Fruit fly (Drosophila melanogaster): Measurements from ENCODE around the gene Dpck.

Dpck gene

DNA sequence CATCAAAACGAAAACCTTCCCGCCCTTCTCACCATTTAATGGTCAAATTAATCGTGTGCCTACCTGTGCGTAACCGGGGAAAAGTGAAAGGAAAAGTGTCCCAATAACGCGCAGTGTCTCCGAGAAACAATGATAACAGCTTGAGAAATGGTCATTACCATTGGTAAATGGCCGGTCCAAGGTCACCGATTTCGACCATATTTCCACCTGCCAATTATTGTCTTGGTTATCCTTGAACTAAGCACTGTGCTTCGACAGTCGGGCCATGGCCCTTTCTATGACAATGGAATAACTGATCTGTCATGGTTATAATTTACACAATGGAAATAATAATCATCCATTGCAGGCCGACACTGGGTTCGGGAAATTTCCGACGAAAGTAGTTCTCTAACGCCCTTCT lies 38.0 kb upstream of the Dpck start:
- TF ChIP-seq CG34367 (tag; optimal IDR thresholded peaks at IDR 0.05) = no peak

dm6 chr3R:7052242-7052641 lies 29.7 kb upstream of the Dpck start, which contains the start of gene Sodh1:
TSS of gene Sodh1 (plus strand) at chr3R:7052335.
- TF ChIP-seq CG13204 (GFP tag; optimal IDR thresholded peaks at IDR 0.05) = no peak
- no peak for TF ChIP-seq CG32121 (GFP tag; IDR thresholded peaks at IDR 0.05)
- no peak for TF ChIP-seq Ets98B (GFP tag; IDR thresholded peaks at IDR 0.05)
- no peak for TF ChIP-seq CG10348 (GFP tag; IDR thresholded peaks at IDR 0.05)
- no peak for TF ChIP-seq Pif1A (GFP tag; optimal IDR thresholded peaks at IDR 0.05)
- TF ChIP-seq CG17806 (tag; optimal IDR thresholded peaks at IDR 0.05) = no peak
- no peak for TF ChIP-seq CG34367 (tag; optimal IDR thresholded peaks at IDR 0.05)
- TF ChIP-seq Pif1B (GFP tag; optimal IDR thresholded peaks at IDR 0.05) = no peak
- no peak for TF ChIP-seq Snoo (tag; optimal IDR thresholded peaks at IDR 0.05)
- TF ChIP-seq D1 (tag; optimal IDR thresholded peaks at IDR 0.05) = no peak
- TF ChIP-seq CG8301 (tag; optimal IDR thresholded peaks at IDR 0.05) = no peak
- TF ChIP-seq rn (GFP tag; IDR thresholded peaks at IDR 0.05) = no peak
- TF ChIP-seq CG15710 (tag; optimal IDR thresholded peaks at IDR 0.05) = no peak

- no peak for TF ChIP-seq rn (GFP tag; IDR thresholded peaks at IDR 0.05)
- no peak for TF ChIP-seq CG13204 (GFP tag; optimal IDR thresholded peaks at IDR 0.05)
- TF ChIP-seq Pif1A (GFP tag; optimal IDR thresholded peaks at IDR 0.05) = no peak
- no peak for TF ChIP-seq CG15710 (tag; optimal IDR thresholded peaks at IDR 0.05)
- no peak for TF ChIP-seq Ets98B (GFP tag; IDR thresholded peaks at IDR 0.05)
- TF ChIP-seq CG14655 (GFP tag; optimal IDR thresholded peaks at IDR 0.05) = no peak
- no peak for TF ChIP-seq CG8159 (tag; optimal IDR thresholded peaks at IDR 0.05)
- no peak for TF ChIP-seq D1 (tag; optimal IDR thresholded peaks at IDR 0.05)
- no peak for TF ChIP-seq Snoo (tag; optimal IDR thresholded peaks at IDR 0.05)
- TF ChIP-seq EcR (GFP tag; optimal IDR thresholded peaks at IDR 0.05) = no peak
These were observed 27.7 kb upstream of the Dpck start, which contains the start of gene CG1979 for dm6 chr3R:7054286-7054685. TSS of gene CG1979 (plus strand) at chr3R:7054586.

- TF ChIP-seq Snoo (tag; optimal IDR thresholded peaks at IDR 0.05) (no peak), CG8159 (tag; optimal IDR thresholded peaks at IDR 0.05) (no peak), rn (GFP tag; IDR thresholded peaks at IDR 0.05) (no peak), CG12605 (GFP tag; IDR thresholded peaks at IDR 0.05) (no peak), CG10348 (GFP tag; IDR thresholded peaks at IDR 0.05) (no peak), CG13204 (GFP tag; optimal IDR thresholded peaks at IDR 0.05) (no peak), CG32121 (GFP tag; IDR thresholded peaks at IDR 0.05) (no peak), CG9948 (tag; optimal IDR thresholded peaks at IDR 0.05) (no peak), Pif1A (GFP tag; optimal IDR thresholded peaks at IDR 0.05) (no peak), CG4496 (GFP tag; IDR thresholded peaks at IDR 0.05) (no peak), CG34367 (tag; optimal IDR thresholded peaks at IDR 0.05) (no peak), Pif1B (GFP tag; optimal IDR thresholded peaks at IDR 0.05) (no peak), CG14655 (GFP tag; optimal IDR thresholded peaks at IDR 0.05) (no peak), Ets98B (GFP tag; IDR thresholded peaks at IDR 0.05) (no peak)
These were observed 24.0 kb upstream of the Dpck start for dm6 chr3R:7058017-7058416.

- no peak for TF ChIP-seq gl (tag; optimal IDR thresholded peaks at IDR 0.05)
- no peak for TF ChIP-seq Ets98B (GFP tag; IDR thresholded peaks at IDR 0.05)
- TF ChIP-seq rn (GFP tag; IDR thresholded peaks at IDR 0.05) = no peak
- no peak for TF ChIP-seq CG15710 (tag; optimal IDR thresholded peaks at IDR 0.05)
- no peak for TF ChIP-seq CG13204 (GFP tag; optimal IDR thresholded peaks at IDR 0.05)
- TF ChIP-seq Pif1A (GFP tag; optimal IDR thresholded peaks at IDR 0.05) = no peak
- TF ChIP-seq EcR (GFP tag; optimal IDR thresholded peaks at IDR 0.05) = no peak
- TF ChIP-seq CG14655 (GFP tag; optimal IDR thresholded peaks at IDR 0.05) = no peak
- no peak for TF ChIP-seq CG12605 (GFP tag; IDR thresholded peaks at IDR 0.05)
These were observed 23.0 kb upstream of the Dpck start, which contains the start of gene dj for dm6 chr3R:7059015-7059414. TSS of gene dj (plus strand) at chr3R:7059315.

DNA sequence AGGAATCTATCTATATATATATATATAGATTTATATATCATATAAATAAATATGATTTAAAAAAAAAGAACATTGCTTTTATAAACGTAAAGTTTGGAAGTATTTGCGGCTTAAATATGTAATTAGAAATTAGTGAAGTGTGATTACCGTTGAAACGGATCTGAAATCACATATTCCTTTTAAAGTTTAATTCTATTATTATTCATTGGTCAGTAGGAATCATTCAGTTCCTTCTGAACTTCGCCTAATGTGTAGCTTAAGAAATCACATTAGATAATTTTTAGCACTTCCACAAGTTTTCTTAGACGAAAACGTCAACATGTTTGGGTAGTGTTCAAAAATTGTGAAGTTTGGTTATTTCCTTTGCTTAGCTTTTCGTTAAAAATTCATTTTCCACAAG lies 21.5 kb upstream of the Dpck start, which contains the start of gene djl:
TSS of gene djl (plus strand) at position 301 of the 400 bp plus-strand sequence.
- TF ChIP-seq CG9948 (tag; optimal IDR thresholded peaks at IDR 0.05) (no peak), Pif1A (GFP tag; optimal IDR thresholded peaks at IDR 0.05) (no peak), fd96Ca (GFP tag; IDR thresholded peaks at IDR 0.05) (no peak), D1 (tag; optimal IDR thresholded peaks at IDR 0.05) (no peak), CG10348 (GFP tag; IDR thresholded peaks at IDR 0.05) (no peak)

DNA sequence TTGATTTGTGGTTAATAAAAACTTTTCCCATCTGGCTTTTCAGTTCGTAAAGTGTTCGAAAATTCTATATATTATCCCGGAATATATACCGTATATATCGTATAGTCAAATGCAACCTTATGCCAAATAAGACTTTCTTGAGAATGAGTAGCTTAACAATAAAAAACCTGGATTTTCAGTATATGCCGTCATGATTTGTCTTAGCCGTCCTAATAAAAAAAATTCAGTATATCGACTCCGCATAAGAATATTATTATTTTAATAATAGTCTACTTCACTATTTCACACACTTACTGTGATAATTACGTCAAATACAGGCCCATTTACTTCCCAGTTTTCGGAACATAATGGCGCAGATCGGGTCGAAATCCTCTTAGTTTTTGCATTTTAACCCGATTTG lies 20.1 kb upstream of the Dpck start, which contains the start of gene Mst84B:
TSS of gene Mst84B (plus strand) at position 301 of the 400 bp plus-strand sequence.
- TF ChIP-seq Pif1B (GFP tag; optimal IDR thresholded peaks at IDR 0.05) = no peak
- TF ChIP-seq D1 (tag; optimal IDR thresholded peaks at IDR 0.05) = no peak
- TF ChIP-seq CG8301 (tag; optimal IDR thresholded peaks at IDR 0.05) = no peak
- TF ChIP-seq CG34367 (tag; optimal IDR thresholded peaks at IDR 0.05) = no peak
- no peak for TF ChIP-seq CG14655 (GFP tag; optimal IDR thresholded peaks at IDR 0.05)
- TF ChIP-seq EcR (GFP tag; optimal IDR thresholded peaks at IDR 0.05) = no peak
- no peak for TF ChIP-seq fd96Ca (GFP tag; IDR thresholded peaks at IDR 0.05)

DNA sequence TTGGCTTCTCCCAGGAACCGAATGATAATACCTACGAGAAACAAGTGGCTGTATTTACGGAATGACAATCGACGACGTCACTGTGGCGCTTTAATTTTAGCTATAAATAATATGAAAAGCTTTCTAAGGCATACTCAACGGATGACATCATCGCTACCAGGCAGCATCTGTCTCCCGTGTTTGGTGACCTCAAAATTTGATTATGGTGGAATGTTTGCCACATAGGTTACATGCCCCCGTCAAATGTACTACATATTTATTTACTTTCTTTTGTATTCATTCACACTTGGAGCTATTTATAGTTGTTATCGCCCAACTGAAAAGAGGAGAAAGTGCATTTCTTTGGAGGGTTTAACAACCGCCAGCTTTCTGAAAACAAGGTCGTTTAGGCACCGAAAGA lies 15.7 kb upstream of the Dpck start:
- TF ChIP-seq EcR (GFP tag; optimal IDR thresholded peaks at IDR 0.05) (peak; percentile 60), CG8301 (tag; optimal IDR thresholded peaks at IDR 0.05) (no peak)
